Worm (Caenorhabditis elegans) whole organism, late embryonic: ENCODE results near the gene lfi-1.

Source experiments
- T23F11.4 ChIP-seq: fragments of 200-800 bp; sonication (Bioruptor generic); optimal IDR thresholded peaks from 2 replicates; lab custom pipeline; 2018; ENCODE audit warnings: mild to moderate bottlenecking, missing genetic modification characterization, missing compliant biosample characterization
- ama-1 ChIP-seq: fragments of 150-350 bp; optimal IDR thresholded peaks from 2 replicates; lab custom pipeline; 2014
- nhr-11 ChIP-seq: fragments of 150-350 bp; optimal IDR thresholded peaks from 2 replicates; lab custom pipeline; 2014; ENCODE audit warnings: missing biosample characterization, missing genetic modification characterization
- pag-3 ChIP-seq: sonication (generic microtip); optimal IDR thresholded peaks from 2 replicates; lab custom pipeline; 2016; ENCODE audit warnings: missing compliant biosample characterization, missing genetic modification characterization, borderline replicate concordance
- pat-9 ChIP-seq: fragments of 200-800 bp; sonication (Bioruptor generic); optimal IDR thresholded peaks from 2 replicates; lab custom pipeline; 2018; ENCODE audit warnings: mild to moderate bottlenecking, missing genetic modification characterization, moderate library complexity, missing compliant biosample characterization
- pha-4 ChIP-seq: fragments of 150-350 bp; optimal IDR thresholded peaks from 2 replicates; lab custom pipeline; 2018; ENCODE audit warnings: missing biosample characterization, missing genetic modification reagents, missing genetic modification characterization
- pqm-1 ChIP-seq: sonication (generic microtip); optimal IDR thresholded peaks from 2 replicates; lab custom pipeline; 2016; ENCODE audit warnings: missing genetic modification characterization, missing compliant biosample characterization
- pros-1 ChIP-seq: fragments of 150-350 bp; optimal IDR thresholded peaks from 2 replicates; lab custom pipeline; 2014; ENCODE audit warnings: missing biosample characterization, missing genetic modification reagents, missing genetic modification characterization
- sox-2 ChIP-seq: fragments of 200-800 bp; sonication (Bioruptor generic); IDR thresholded peaks from 2 replicates; pipeline ENCODE4 v1.3.6; 2022; ENCODE audit warnings: missing genetic modification reagents, missing genetic modification characterization, missing compliant biosample characterization
- syd-9 ChIP-seq: sonication (generic microtip); optimal IDR thresholded peaks from 2 replicates; lab custom pipeline; 2016; ENCODE audit warnings: mild to moderate bottlenecking, missing genetic modification characterization, moderate library complexity, missing compliant biosample characterization
- unc-3 ChIP-seq, 2 experiments: fragments of 200-800 bp in 1 of 2; sonication (Bioruptor generic) in 1 of 2; sonication (generic microtip) in 1 of 2; conservative IDR thresholded peaks in 1 of 2; optimal IDR thresholded peaks in 1 of 2; 2 replicates each; pipeline versions ENCODE4 v1.3.6 to Lab custom; 2016 to 2022; ENCODE audit warnings: missing compliant biosample characterization in 2 of 2, missing genetic modification characterization in 2 of 2, missing genetic modification reagents in 1 of 2
- unc-42 ChIP-seq: sonication (generic microtip); optimal IDR thresholded peaks from 2 replicates; lab custom pipeline; 2016; ENCODE audit warnings: missing genotype, missing genetic modification characterization, missing compliant biosample characterization
- unc-55 ChIP-seq: sonication (generic microtip); optimal IDR thresholded peaks from 2 replicates; lab custom pipeline; 2017; ENCODE audit warnings: missing biosample characterization, missing genetic modification reagents, missing genetic modification characterization

ce11 chrX:4997548-4998087 lies 21.0 kb downstream of the lfi-1 start, which contains the start of gene ZC8.6:
- no peak for TF ChIP-seq nhr-11
- no peak for TF ChIP-seq unc-55 (GFP tag; lab: Kevin White, UChicago)
- no peak for TF ChIP-seq pha-4 (tag; lab: Kevin White, UChicago)
- TF ChIP-seq unc-42 (tag; lab: Kevin White, UChicago), result peak; percentile 0
- TF ChIP-seq pag-3, result no peak
- no peak for TF ChIP-seq pqm-1
- no peak for TF ChIP-seq ama-1 (lab: Kevin White, UChicago)
- TF ChIP-seq pat-9, result no peak
- TF ChIP-seq syd-9, result no peak
- no peak for TF ChIP-seq pros-1 (tag; lab: Kevin White, UChicago)
- TF ChIP-seq sox-2 (GFP tag; lab: Robert Waterston, UW), result no peak
- no peak for TF ChIP-seq unc-3 (GFP tag; conservative IDR thresholded peaks at IDR 0.05; lab: Robert Waterston, UW)
- TF ChIP-seq unc-3 (tag; optimal IDR thresholded peaks at IDR 0.05; lab: Kevin White, UChicago), result no peak
- no peak for TF ChIP-seq T23F11.4 (GFP tag; lab: Kevin White, UChicago)
